Worm (Caenorhabditis elegans) whole organism, young adult: Measurements from ENCODE around the gene oac-29.
A peak's percentile ranks its signal among the peaks of the same experiment; 100 is the strongest.

Source experiments
- C06A6.2 ChIP-seq: fragments of 200-800 bp; sonication (Bioruptor generic); conservative IDR thresholded peaks from 2 replicates; pipeline ENCODE4 v1.3.6; 2022; ENCODE audit warnings: missing genetic modification characterization, missing compliant biosample characterization
- C17E4.6 ChIP-seq: fragments of 200-800 bp; sonication (Bioruptor generic); IDR thresholded peaks from 2 replicates; pipeline ENCODE4 v1.3.6; 2022; ENCODE audit warnings: missing genetic modification reagents, missing genetic modification characterization, missing compliant biosample characterization
- D2030.7 ChIP-seq: fragments of 200-800 bp; sonication (Bioruptor generic); IDR thresholded peaks from 2 replicates; pipeline ENCODE4 v1.3.6; 2022; ENCODE audit warnings: missing genetic modification reagents, missing genetic modification characterization, missing compliant biosample characterization
- F33H1.4 ChIP-seq: fragments of 200-800 bp; sonication (Bioruptor generic); IDR thresholded peaks from 2 replicates; pipeline ENCODE4 v1.3.6; 2022; ENCODE audit warnings: missing genetic modification reagents, missing genetic modification characterization, missing compliant biosample characterization
- F49E8.2 ChIP-seq: sonication (generic microtip); optimal IDR thresholded peaks from 3 replicates; lab custom pipeline; 2017; ENCODE audit warnings: missing genetic modification characterization, mild to moderate bottlenecking, missing compliant biosample characterization, antibody characterized with exemption, moderate library complexity; ENCODE audit not compliant: insufficient read depth
- Y53G8AR.9 ChIP-seq: fragments of 200-800 bp; sonication (Bioruptor generic); conservative IDR thresholded peaks from 2 replicates; pipeline ENCODE4 v1.3.6; 2022; ENCODE audit warnings: missing genetic modification reagents, missing genetic modification characterization, missing compliant biosample characterization
- Y95B8A.8 ChIP-seq: fragments of 200-800 bp; sonication (Bioruptor generic); IDR thresholded peaks from 2 replicates; pipeline ENCODE4 v1.3.6; 2022; ENCODE audit warnings: missing genetic modification reagents, missing genetic modification characterization, missing compliant biosample characterization
- ama-1 ChIP-seq, 3 experiments: fragments of 150-350 bp in 1 of 3; sonication (generic microtip) in 2 of 3; optimal IDR thresholded peaks; 2 replicates each; lab custom pipeline; 2014 to 2018; ENCODE audit warnings: missing biosample characterization in 2 of 3, missing genetic modification characterization in 2 of 3, missing genetic modification reagents in 2 of 3
- aptf-3 ChIP-seq: fragments of 200-800 bp; sonication (Bioruptor generic); IDR thresholded peaks from 2 replicates; pipeline ENCODE4 v1.3.6; 2022; ENCODE audit warnings: missing genetic modification characterization, missing compliant biosample characterization
- cebp-1 ChIP-seq, 2 experiments: fragments of 200-800 bp in 1 of 2; sonication (Bioruptor generic) in 1 of 2; sonication (generic microtip) in 1 of 2; IDR thresholded peaks in 1 of 2; optimal IDR thresholded peaks in 1 of 2; 2 replicates each; pipeline versions ENCODE4 v1.3.6 to Lab custom; 2017 to 2022; ENCODE audit warnings: missing compliant biosample characterization in 2 of 2, missing genetic modification characterization in 2 of 2, mild to moderate bottlenecking in 1 of 2, missing genetic modification reagents in 1 of 2, moderate library complexity in 1 of 2
- cebp-2 ChIP-seq: fragments of 200-800 bp; sonication (Bioruptor generic); IDR thresholded peaks from 2 replicates; pipeline ENCODE4 v1.3.6; 2022; ENCODE audit warnings: missing genetic modification characterization, missing compliant biosample characterization
- ceh-100 ChIP-seq: fragments of 200-800 bp; sonication (Bioruptor generic); IDR thresholded peaks from 2 replicates; pipeline ENCODE4 v1.3.6; 2022; ENCODE audit warnings: missing genetic modification reagents, missing genetic modification characterization, missing compliant biosample characterization
- ceh-79 ChIP-seq: sonication (generic microtip); optimal IDR thresholded peaks from 2 replicates; lab custom pipeline; 2017; ENCODE audit warnings: mild to moderate bottlenecking, missing genetic modification characterization, missing compliant biosample characterization
- ekl-4 ChIP-seq: fragments of 200-800 bp; sonication (Bioruptor generic); IDR thresholded peaks from 2 replicates; pipeline ENCODE4 v1.3.6; 2022; ENCODE audit warnings: missing genetic modification reagents, missing genetic modification characterization, missing compliant biosample characterization
- ets-4 ChIP-seq: fragments of 200-800 bp; sonication (Bioruptor generic); optimal IDR thresholded peaks from 2 replicates; lab custom pipeline; 2018; ENCODE audit warnings: mild to moderate bottlenecking, missing genetic modification characterization, missing compliant biosample characterization
- fkh-3 ChIP-seq: sonication (generic microtip); optimal IDR thresholded peaks from 2 replicates; lab custom pipeline; 2016; ENCODE audit warnings: mild to moderate bottlenecking, missing genetic modification characterization, missing compliant biosample characterization
- gei-17 ChIP-seq: fragments of 200-800 bp; sonication (Bioruptor generic); optimal IDR thresholded peaks from 2 replicates; lab custom pipeline; 2018; ENCODE audit warnings: mild to moderate bottlenecking, missing genetic modification characterization, missing compliant biosample characterization
- him-1 ChIP-seq: sonication (generic microtip); optimal IDR thresholded peaks from 2 replicates; lab custom pipeline; 2016; ENCODE audit warnings: missing genotype, missing genetic modification reagents, missing genetic modification characterization, missing compliant biosample characterization
- hmg-1.2 ChIP-seq: fragments of 200-800 bp; sonication (Bioruptor generic); IDR thresholded peaks from 2 replicates; pipeline ENCODE4 v1.3.6; 2022; ENCODE audit warnings: missing genetic modification reagents, missing genetic modification characterization, missing compliant biosample characterization
- hmg-20 ChIP-seq: fragments of 200-800 bp; sonication (Bioruptor generic); IDR thresholded peaks from 2 replicates; pipeline ENCODE4 v1.3.6; 2022; ENCODE audit warnings: missing genetic modification reagents, missing genetic modification characterization, missing compliant biosample characterization
- let-526 ChIP-seq: fragments of 200-800 bp; sonication (Bioruptor generic); IDR thresholded peaks from 2 replicates; pipeline ENCODE4 v1.3.6; 2022; ENCODE audit warnings: missing genetic modification reagents, missing genetic modification characterization, missing compliant biosample characterization
- lin-40 ChIP-seq: sonication (generic microtip); optimal IDR thresholded peaks from 2 replicates; lab custom pipeline; 2016; ENCODE audit warnings: missing genetic modification characterization, mild to moderate bottlenecking, missing compliant biosample characterization, missing genotype, missing genetic modification reagents
- lsy-27 ChIP-seq: sonication (generic microtip); optimal IDR thresholded peaks from 2 replicates; lab custom pipeline; 2017; ENCODE audit warnings: missing genetic modification characterization, mild to moderate bottlenecking, missing compliant biosample characterization, antibody characterized with exemption, missing genotype, borderline replicate concordance; ENCODE audit not compliant: insufficient read depth
- madf-3 ChIP-seq: fragments of 200-800 bp; sonication (Bioruptor generic); IDR thresholded peaks from 2 replicates; pipeline ENCODE4 v1.3.6; 2022; ENCODE audit warnings: missing genetic modification reagents, missing genetic modification characterization, missing compliant biosample characterization
- madf-6 ChIP-seq: fragments of 200-800 bp; sonication (Bioruptor generic); IDR thresholded peaks from 2 replicates; pipeline ENCODE4 v1.3.6; 2022; ENCODE audit warnings: missing genetic modification reagents, missing genetic modification characterization, missing compliant biosample characterization
- madf-8 ChIP-seq: fragments of 200-800 bp; sonication (Bioruptor generic); conservative IDR thresholded peaks from 2 replicates; pipeline ENCODE4 v1.3.6; 2022; ENCODE audit warnings: missing genetic modification reagents, missing genetic modification characterization, missing compliant biosample characterization
- mes-4 ChIP-seq: sonication (generic microtip); optimal IDR thresholded peaks from 2 replicates; lab custom pipeline; 2016; ENCODE audit warnings: missing genotype, missing genetic modification characterization, missing compliant biosample characterization
- nhr-179 ChIP-seq: sonication (generic microtip); optimal IDR thresholded peaks from 2 replicates; lab custom pipeline; 2016; ENCODE audit warnings: mild to moderate bottlenecking, missing genetic modification characterization, missing compliant biosample characterization
- nhr-27 ChIP-seq: fragments of 200-800 bp; sonication (Bioruptor generic); optimal IDR thresholded peaks from 2 replicates; lab custom pipeline; 2018; ENCODE audit warnings: mild to moderate bottlenecking, missing genetic modification characterization, moderate library complexity, missing compliant biosample characterization
- nhr-80 ChIP-seq: sonication (generic microtip); optimal IDR thresholded peaks from 2 replicates; lab custom pipeline; 2016; ENCODE audit warnings: missing genetic modification characterization, missing compliant biosample characterization
- pbrm-1 ChIP-seq: fragments of 200-800 bp; sonication (Bioruptor generic); IDR thresholded peaks from 2 replicates; pipeline ENCODE4 v1.3.6; 2022; ENCODE audit warnings: missing genetic modification reagents, missing genetic modification characterization, missing compliant biosample characterization
- sea-2 ChIP-seq: fragments of 200-800 bp; sonication (Bioruptor generic); IDR thresholded peaks from 2 replicates; pipeline ENCODE4 v1.3.6; 2022; ENCODE audit warnings: missing genetic modification characterization, missing compliant biosample characterization
- snpc-1.3 ChIP-seq: sonication (generic microtip); optimal IDR thresholded peaks from 2 replicates; lab custom pipeline; 2017; ENCODE audit warnings: missing genetic modification characterization, mild to moderate bottlenecking, missing compliant biosample characterization, antibody characterized with exemption, moderate library complexity, missing genotype, missing genetic modification reagents; ENCODE audit not compliant: insufficient read depth
- snpc-3.4 ChIP-seq: sonication (generic microtip); optimal IDR thresholded peaks from 2 replicates; lab custom pipeline; 2017; ENCODE audit warnings: missing genetic modification characterization, mild to moderate bottlenecking, missing compliant biosample characterization, antibody characterized with exemption, moderate library complexity, missing genotype, missing genetic modification reagents
- tlf-1 ChIP-seq: fragments of 200-800 bp; sonication (Bioruptor generic); optimal IDR thresholded peaks from 2 replicates; lab custom pipeline; 2018; ENCODE audit warnings: mild to moderate bottlenecking, missing genetic modification characterization, missing compliant biosample characterization
- ztf-22 ChIP-seq: fragments of 200-800 bp; sonication (Bioruptor generic); optimal IDR thresholded peaks from 2 replicates; lab custom pipeline; 2018; ENCODE audit warnings: mild to moderate bottlenecking, missing genetic modification characterization, moderate library complexity, missing compliant biosample characterization
- ztf-28 ChIP-seq: fragments of 200-800 bp; sonication (Bioruptor generic); IDR thresholded peaks from 2 replicates; pipeline ENCODE4 v1.3.6; 2022; ENCODE audit warnings: missing genetic modification reagents, missing genetic modification characterization, missing compliant biosample characterization
- ztf-6 ChIP-seq: fragments of 200-800 bp; sonication (Bioruptor generic); IDR thresholded peaks from 2 replicates; pipeline ENCODE4 v1.3.6; 2022; ENCODE audit warnings: missing genetic modification reagents, missing genetic modification characterization, missing compliant biosample characterization

Gene oac-29

DNA sequence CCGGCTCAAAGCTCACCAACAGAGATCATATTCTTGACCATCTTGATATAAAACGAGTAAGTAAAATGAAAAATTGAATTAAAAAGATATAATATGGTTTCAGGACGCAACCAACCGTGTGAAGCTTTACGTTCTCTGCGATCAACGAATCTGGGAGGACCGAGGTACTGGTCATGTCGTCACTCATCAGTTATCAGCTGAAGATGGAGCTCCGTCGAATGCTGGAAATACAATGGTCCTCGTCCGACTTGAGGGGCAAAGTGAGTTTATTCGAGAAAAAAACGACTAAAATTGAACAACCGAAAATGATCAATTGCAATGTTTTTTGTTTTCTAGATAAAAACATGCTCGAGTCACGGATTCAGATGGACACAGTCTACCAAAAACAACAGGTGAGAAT is 27.0 kb downstream of the oac-29 start:
- TF ChIP-seq aptf-3 (GFP tag; lab: Robert Waterston, UW), result no peak
- TF ChIP-seq ekl-4, result no peak
- TF ChIP-seq mes-4 (tag; lab: Kevin White, UChicago), result no peak
- TF ChIP-seq cebp-1 (GFP tag; IDR thresholded peaks at IDR 0.05; lab: Robert Waterston, UW), result no peak
- TF ChIP-seq cebp-1 (tag; optimal IDR thresholded peaks at IDR 0.05; lab: Kevin White, UChicago), result no peak
- TF ChIP-seq nhr-27, result no peak
- TF ChIP-seq ets-4 (GFP tag; lab: Kevin White, UChicago), result no peak

ce11 chrV:8607353-8607850 is 28.1 kb downstream of the oac-29 start, which contains the start of gene smk-1:
smk-1 (plus strand) TSS chrV:8607800.
- TF ChIP-seq pbrm-1 (GFP tag; lab: Robert Waterston, UW), result no peak
- TF ChIP-seq tlf-1, result no peak
- TF ChIP-seq ztf-6 (GFP tag; lab: Robert Waterston, UW), result no peak
- TF ChIP-seq ztf-22 (GFP tag; lab: Kevin White, UChicago), result no peak
- no peak for TF ChIP-seq snpc-3.4
- TF ChIP-seq fkh-3, result no peak
- no peak for TF ChIP-seq Y53G8AR.9 (GFP tag; lab: Robert Waterston, UW)
- TF ChIP-seq ama-1 (optimal IDR thresholded peaks at IDR 0.05; lab: Kevin White, UChicago), result no peak
- TF ChIP-seq ama-1 (GFP tag; optimal IDR thresholded peaks at IDR 0.05; lab: Kevin White, UChicago), result no peak
- TF ChIP-seq madf-8 (GFP tag; lab: Robert Waterston, UW), result no peak
- peak; percentile 8 for TF ChIP-seq lin-40 (tag; lab: Kevin White, UChicago)
- TF ChIP-seq gei-17 (GFP tag; lab: Kevin White, UChicago), result no peak
- no peak for TF ChIP-seq F33H1.4 (GFP tag; lab: Robert Waterston, UW)
- no peak for TF ChIP-seq C17E4.6 (GFP tag; lab: Robert Waterston, UW)
- no peak for TF ChIP-seq Y95B8A.8 (GFP tag; lab: Robert Waterston, UW)
- no peak for TF ChIP-seq him-1 (tag; lab: Kevin White, UChicago)
- no peak for TF ChIP-seq C06A6.2 (GFP tag; lab: Robert Waterston, UW)
- peak; percentile 31; the same call in 1 of the 2 replicates for TF ChIP-seq hmg-1.2 (GFP tag; lab: Robert Waterston, UW)
- TF ChIP-seq ceh-79 (tag; lab: Kevin White, UChicago), result no peak
- TF ChIP-seq ztf-28, result no peak
- TF ChIP-seq hmg-20 (GFP tag; lab: Robert Waterston, UW), result no peak
- TF ChIP-seq nhr-179, result no peak
- TF ChIP-seq let-526 (GFP tag; lab: Robert Waterston, UW), result no peak
- TF ChIP-seq sea-2, result no peak
- TF ChIP-seq madf-6 (GFP tag; lab: Robert Waterston, UW), result peak; percentile 16; the same call in 1 of the 2 replicates
- TF ChIP-seq nhr-80 (tag; lab: Kevin White, UChicago), result peak; percentile 46
- no peak for TF ChIP-seq F49E8.2 (tag; lab: Kevin White, UChicago)
- TF ChIP-seq D2030.7 (GFP tag; lab: Robert Waterston, UW), result no peak
- TF ChIP-seq madf-3 (GFP tag; lab: Robert Waterston, UW), result no peak
- no peak for TF ChIP-seq snpc-1.3 (tag; lab: Kevin White, UChicago)
- TF ChIP-seq lsy-27 (tag; lab: Kevin White, UChicago), result no peak
- no peak for TF ChIP-seq cebp-2
- no peak for TF ChIP-seq ceh-100 (GFP tag; lab: Robert Waterston, UW)
